Fruit fly (Drosophila melanogaster) whole organism, embryonic: ENCODE results near the gene Cyt-c-p.

Experiments
- Ada2b ChIP-seq: fragments of 200-800 bp; sonication (Bioruptor generic); IDR thresholded peaks from 2 replicates; pipeline ENCODE4 v1.3.6; 2022; ENCODE audit warnings: missing biosample characterization, missing genetic modification characterization
- Awh ChIP-seq: fragments of 200-800 bp; sonication (Bioruptor generic); IDR thresholded peaks from 2 replicates; pipeline ENCODE4, ENCODE4 v1.3.6; 2022; ENCODE audit warnings: missing biosample characterization, missing genetic modification characterization
- B-H2 ChIP-seq: fragments of 200-800 bp; sonication (Bioruptor generic); optimal IDR thresholded peaks from 2 replicates; lab custom pipeline; 2018; ENCODE audit warnings: missing biosample characterization, mild to moderate bottlenecking, missing genetic modification characterization
- CG10267 ChIP-seq: fragments of 200-800 bp; sonication (Bioruptor generic); optimal IDR thresholded peaks from 2 replicates; lab custom pipeline; 2018; ENCODE audit warnings: missing biosample characterization, mild to moderate bottlenecking, missing genetic modification characterization, moderate library complexity
- CG12659 ChIP-seq: fragments of 200-800 bp; sonication (Bioruptor generic); optimal IDR thresholded peaks from 3 replicates; lab custom pipeline; 2017; ENCODE audit warnings: mild to moderate bottlenecking, missing biosample characterization, missing genetic modification reagents, missing genetic modification characterization
- CG15696 ChIP-seq: fragments of 200-800 bp; sonication (Bioruptor generic); optimal IDR thresholded peaks from 2 replicates; lab custom pipeline; 2019; ENCODE audit warnings: missing biosample characterization, mild to moderate bottlenecking, missing genetic modification characterization, moderate library complexity
- CG1647 ChIP-seq: fragments of 200-800 bp; sonication (Bioruptor generic); optimal IDR thresholded peaks from 3 replicates; lab custom pipeline; 2016; ENCODE audit warnings: missing biosample characterization, missing genetic modification characterization
- CG16815 ChIP-seq: fragments of 200-800 bp; sonication (Bioruptor generic); optimal IDR thresholded peaks from 3 replicates; lab custom pipeline; 2017; ENCODE audit warnings: missing biosample characterization, mild to moderate bottlenecking, missing genetic modification characterization
- CG17361 ChIP-seq: fragments of 200-800 bp; sonication (Bioruptor generic); IDR thresholded peaks from 3 replicates; pipeline ENCODE4 v1.3.6; 2022; ENCODE audit warnings: missing biosample characterization, missing genetic modification characterization
- CG18599 ChIP-seq: fragments of 200-800 bp; sonication (Bioruptor generic); optimal IDR thresholded peaks from 3 replicates; lab custom pipeline; 2017; ENCODE audit warnings: missing biosample characterization, missing genetic modification characterization, mild to moderate bottlenecking, moderate library complexity, missing genetic modification reagents
- CG2712 ChIP-seq: fragments of 200-800 bp; optimal IDR thresholded peaks from 3 replicates; lab custom pipeline; 2019; ENCODE audit warnings: missing biosample characterization, mild to moderate bottlenecking, missing genetic modification characterization, moderate library complexity
- CG30431 ChIP-seq: fragments of 200-800 bp; sonication (Bioruptor generic); optimal IDR thresholded peaks from 2 replicates; lab custom pipeline; 2017; ENCODE audit warnings: missing biosample characterization, missing genetic modification characterization
- CG34376 ChIP-seq: fragments of 200-800 bp; sonication (Bioruptor generic); optimal IDR thresholded peaks from 2 replicates; lab custom pipeline; 2018; ENCODE audit warnings: missing biosample characterization, mild to moderate bottlenecking, missing genetic modification characterization
- CG34422 ChIP-seq: fragments of 200-800 bp; sonication (Bioruptor generic); IDR thresholded peaks from 3 replicates; pipeline ENCODE4 v1.3.6; 2022; ENCODE audit warnings: missing biosample characterization, missing genetic modification characterization
- CG4854 ChIP-seq: fragments of 200-800 bp; sonication (Bioruptor generic); optimal IDR thresholded peaks from 2 replicates; lab custom pipeline; 2016; ENCODE audit warnings: missing biosample characterization, missing genetic modification characterization, inconsistent platforms
- CG6791 ChIP-seq: fragments of 200-800 bp; sonication (Bioruptor generic); IDR thresholded peaks from 3 replicates; pipeline ENCODE4 v1.3.6; 2022; ENCODE audit warnings: missing biosample characterization, missing genetic modification characterization; ENCODE audit not compliant: partially characterized antibody
- CG7786 ChIP-seq: fragments of 200-800 bp; sonication (Bioruptor generic); optimal IDR thresholded peaks from 2 replicates; lab custom pipeline; 2016; ENCODE audit warnings: missing biosample characterization, missing genetic modification characterization
- CG7928 ChIP-seq: fragments of 200-800 bp; sonication (Bioruptor generic); optimal IDR thresholded peaks from 2 replicates; lab custom pipeline; 2017; ENCODE audit warnings: missing biosample characterization, mild to moderate bottlenecking, missing genetic modification characterization
- D ChIP-seq, 2 experiments: fragments of 200-800 bp in 1 of 2; fragments of >200 bp in 1 of 2; sonication (Bioruptor generic) in 1 of 2; optimal IDR thresholded peaks; 2 replicates in 1 of 2; 3 replicates in 1 of 2; lab custom pipeline; 2017; ENCODE audit warnings: mild to moderate bottlenecking in 1 of 2, missing biosample characterization in 1 of 2, missing genetic modification characterization in 1 of 2, missing genetic modification reagents in 1 of 2
- Dip2 ChIP-seq: fragments of 200-800 bp; sonication (Bioruptor generic); IDR thresholded peaks from 2 replicates; pipeline ENCODE4 v1.3.6; 2022; ENCODE audit warnings: missing biosample characterization, missing genetic modification characterization
- HLH3B ChIP-seq: fragments of 200-800 bp; sonication (Bioruptor generic); IDR thresholded peaks from 2 replicates; pipeline ENCODE4 v1.3.6; 2022; ENCODE audit warnings: missing biosample characterization, missing genetic modification characterization
- Hand ChIP-seq: fragments of 200-800 bp; sonication (Bioruptor generic); optimal IDR thresholded peaks from 2 replicates; lab custom pipeline; 2017; ENCODE audit warnings: mild to moderate bottlenecking, missing biosample characterization, missing genetic modification reagents, missing genetic modification characterization
- Hr3 ChIP-seq: fragments of 200-800 bp; sonication (Bioruptor generic); optimal IDR thresholded peaks from 3 replicates; lab custom pipeline; 2016; ENCODE audit warnings: missing biosample characterization, missing genetic modification characterization
- NFAT ChIP-seq: fragments of 200-800 bp; sonication (Bioruptor generic); IDR thresholded peaks from 2 replicates; pipeline ENCODE4 v1.3.6; 2022; ENCODE audit warnings: missing biosample characterization, missing genetic modification characterization
- Usf ChIP-seq: fragments of 200-800 bp; sonication (Bioruptor generic); optimal IDR thresholded peaks from 2 replicates; lab custom pipeline; 2017; ENCODE audit warnings: missing genotype, missing biosample characterization, missing genetic modification characterization
- ac ChIP-seq: fragments of 200-800 bp; sonication (Bioruptor generic); optimal IDR thresholded peaks from 3 replicates; lab custom pipeline; 2017; ENCODE audit warnings: missing biosample characterization, mild to moderate bottlenecking, missing genetic modification characterization
- bab2 ChIP-seq: fragments of 200-800 bp; sonication (Bioruptor generic); optimal IDR thresholded peaks from 2 replicates; lab custom pipeline; 2016; ENCODE audit warnings: missing biosample characterization, missing genetic modification characterization
- cad ChIP-seq: fragments of >200 bp; optimal IDR thresholded peaks from 2 replicates; lab custom pipeline; 2017; ENCODE audit warnings: missing biosample characterization, missing genetic modification characterization
- caup ChIP-seq: fragments of 200-800 bp; sonication (Bioruptor generic); optimal IDR thresholded peaks from 3 replicates; lab custom pipeline; 2017; ENCODE audit warnings: missing biosample characterization, mild to moderate bottlenecking, missing genetic modification characterization, moderate library complexity; ENCODE audit not compliant: severe bottlenecking
- crp ChIP-seq, 2 experiments: fragments of 200-800 bp; sonication (Bioruptor generic); optimal IDR thresholded peaks; 2 replicates in 1 of 2; 3 replicates in 1 of 2; lab custom pipeline; 2017; ENCODE audit warnings: missing biosample characterization in 2 of 2, missing genetic modification characterization in 2 of 2, mild to moderate bottlenecking in 1 of 2, moderate library complexity in 1 of 2
- eyg ChIP-seq: fragments of 200-800 bp; sonication (Bioruptor generic); optimal IDR thresholded peaks from 3 replicates; lab custom pipeline; 2016; ENCODE audit warnings: missing biosample characterization, missing genetic modification characterization
- fd96Cb ChIP-seq: fragments of 200-800 bp; sonication (Bioruptor generic); optimal IDR thresholded peaks from 2 replicates; lab custom pipeline; 2018; ENCODE audit warnings: missing biosample characterization, mild to moderate bottlenecking, missing genetic modification characterization, moderate library complexity
- ftz-f1 ChIP-seq: fragments of 200-800 bp; sonication (Bioruptor generic); optimal IDR thresholded peaks from 2 replicates; lab custom pipeline; 2016; ENCODE audit warnings: missing biosample characterization, missing genetic modification characterization
- gcm ChIP-seq: fragments of 200-800 bp; sonication (Bioruptor generic); optimal IDR thresholded peaks from 2 replicates; lab custom pipeline; 2019; ENCODE audit warnings: missing biosample characterization, mild to moderate bottlenecking, missing genetic modification characterization, moderate library complexity
- gro ChIP-seq: fragments of 200-800 bp; sonication (Bioruptor generic); optimal IDR thresholded peaks from 2 replicates; lab custom pipeline; 2016; ENCODE audit warnings: missing biosample characterization, missing genetic modification characterization
- hbn ChIP-seq: fragments of 200-800 bp; sonication (Bioruptor generic); IDR thresholded peaks from 2 replicates; pipeline ENCODE4 v1.3.6; 2022; ENCODE audit warnings: missing biosample characterization, missing genetic modification characterization; ENCODE audit not compliant: partially characterized antibody
- inv ChIP-seq: fragments of 200-800 bp; sonication (Bioruptor generic); IDR thresholded peaks from 2 replicates; pipeline ENCODE4 v1.3.6; 2022; ENCODE audit warnings: missing biosample characterization, missing genetic modification characterization; ENCODE audit not compliant: partially characterized antibody
- jing ChIP-seq: fragments of 200-800 bp; sonication (Bioruptor generic); optimal IDR thresholded peaks from 2 replicates; lab custom pipeline; 2018; ENCODE audit warnings: missing biosample characterization, mild to moderate bottlenecking, missing genetic modification characterization
- lmd ChIP-seq: fragments of 200-800 bp; sonication (Bioruptor generic); IDR thresholded peaks from 2 replicates; pipeline ENCODE4 v1.3.6; 2022; ENCODE audit warnings: missing biosample characterization, missing genetic modification characterization
- nerfin-1 ChIP-seq: fragments of 200-800 bp; sonication (Bioruptor generic); optimal IDR thresholded peaks from 3 replicates; lab custom pipeline; 2019; ENCODE audit warnings: missing biosample characterization, mild to moderate bottlenecking, missing genetic modification characterization, moderate library complexity
- peb ChIP-seq: fragments of 200-800 bp; sonication (Bioruptor generic); IDR thresholded peaks from 2 replicates; pipeline ENCODE4 v1.3.6; 2022; ENCODE audit warnings: missing biosample characterization, missing genetic modification characterization
- pros ChIP-seq: fragments of 200-800 bp; sonication (Bioruptor generic); optimal IDR thresholded peaks from 3 replicates; lab custom pipeline; 2019; ENCODE audit warnings: missing biosample characterization, mild to moderate bottlenecking, missing genetic modification characterization, moderate library complexity
- ranshi ChIP-seq: fragments of 200-800 bp; sonication (Bioruptor generic); IDR thresholded peaks from 2 replicates; pipeline ENCODE4 v1.3.6; 2022; ENCODE audit warnings: missing biosample characterization, missing genetic modification characterization
- ro ChIP-seq: fragments of 200-800 bp; sonication (Bioruptor generic); IDR thresholded peaks from 2 replicates; pipeline ENCODE4 v1.3.6; 2022; ENCODE audit warnings: missing biosample characterization, missing genetic modification characterization
- scrt ChIP-seq: fragments of 200-800 bp; sonication (Bioruptor generic); optimal IDR thresholded peaks from 2 replicates; lab custom pipeline; 2018; ENCODE audit warnings: missing biosample characterization, mild to moderate bottlenecking, missing genetic modification characterization, moderate library complexity
- shn ChIP-seq: fragments of 200-800 bp; sonication (Bioruptor generic); optimal IDR thresholded peaks from 3 replicates; lab custom pipeline; 2016; ENCODE audit warnings: missing biosample characterization, missing genetic modification characterization
- twi ChIP-seq: fragments of 200-800 bp; optimal IDR thresholded peaks from 2 replicates; lab custom pipeline; 2019; ENCODE audit warnings: missing biosample characterization, mild to moderate bottlenecking, missing genetic modification characterization, moderate library complexity
- tx ChIP-seq: fragments of 200-800 bp; sonication (Bioruptor generic); optimal IDR thresholded peaks from 2 replicates; lab custom pipeline; 2016; ENCODE audit warnings: missing biosample characterization, missing genetic modification characterization
- yki ChIP-seq: fragments of >200 bp; optimal IDR thresholded peaks from 3 replicates; lab custom pipeline; 2018
- z ChIP-seq: fragments of 200-800 bp; sonication (Bioruptor generic); IDR thresholded peaks from 3 replicates; pipeline ENCODE4 v1.3.6; 2022; ENCODE audit warnings: missing biosample characterization, missing genetic modification characterization

The Cyt-c-p gene

dm6 chr2L:16684908-16685611, 34.7 kb upstream of the Cyt-c-p start (continued):
- TF ChIP-seq CG2712 (tag; lab: Kevin White, UChicago): peak; percentile 67
- no peak for TF ChIP-seq Awh
- peak; percentile 58 for TF ChIP-seq Hr3
- peak; percentile 52 for TF ChIP-seq lmd (GFP tag; lab: Robert Waterston, UW)
- peak; percentile 59 for TF ChIP-seq CG12659 (GFP tag; lab: Kevin White, UChicago)
- TF ChIP-seq jing (GFP tag; lab: Kevin White, UChicago): no peak
- no peak for TF ChIP-seq pros (GFP tag; lab: Kevin White, UChicago)
- TF ChIP-seq CG7786: no peak
- TF ChIP-seq CG30431 (GFP tag; lab: Kevin White, UChicago): no peak
- 0 out of 2 replicates have a peak, but pooled peaks have one; percentile 18 for TF ChIP-seq hbn (GFP tag; lab: Robert Waterston, UW)
- TF ChIP-seq nerfin-1 (tag; lab: Kevin White, UChicago): no peak
- no peak for TF ChIP-seq CG34422 (GFP tag; lab: Robert Waterston, UW)
- no peak for TF ChIP-seq peb (GFP tag; lab: Robert Waterston, UW)
- no peak for TF ChIP-seq Usf (GFP tag; lab: Kevin White, UChicago)
- TF ChIP-seq CG6791 (GFP tag; lab: Robert Waterston, UW): no peak
- TF ChIP-seq eyg (GFP tag; lab: Kevin White, UChicago): no peak
- TF ChIP-seq Hand (GFP tag; lab: Kevin White, UChicago): peak; percentile 72
- TF ChIP-seq CG10267: peak; percentile 64
- no peak for TF ChIP-seq CG1647
- TF ChIP-seq scrt (GFP tag; lab: Kevin White, UChicago): peak; percentile 15
- TF ChIP-seq CG16815: no peak
- TF ChIP-seq Ada2b (GFP tag; lab: Robert Waterston, UW): peak; percentile 44
- no peak for TF ChIP-seq ranshi
- no peak for TF ChIP-seq CG15696 (tag; lab: Kevin White, UChicago)
- TF ChIP-seq Dip2 (GFP tag; lab: Robert Waterston, UW): no peak
- TF ChIP-seq inv (GFP tag; lab: Robert Waterston, UW): no peak
- TF ChIP-seq twi (tag; lab: Kevin White, UChicago): peak; percentile 15
- TF ChIP-seq HLH3B (GFP tag; lab: Robert Waterston, UW): no peak
- TF ChIP-seq ro (GFP tag; lab: Robert Waterston, UW): no peak
- TF ChIP-seq caup (GFP tag; lab: Kevin White, UChicago): peak; percentile 44
- no peak for TF ChIP-seq bab2 (GFP tag; lab: Kevin White, UChicago)
- no peak for TF ChIP-seq D (optimal IDR thresholded peaks at IDR 0.05; lab: Kevin White, UChicago)
- peak; percentile 31 for TF ChIP-seq D (GFP tag; optimal IDR thresholded peaks at IDR 0.05; lab: Kevin White, UChicago)
- TF ChIP-seq gcm (GFP tag; lab: Kevin White, UChicago): peak; percentile 55
- TF ChIP-seq shn (GFP tag; lab: Kevin White, UChicago): no peak
- TF ChIP-seq CG18599: peak; percentile 75
- no peak for TF ChIP-seq cad (GFP tag; lab: Kevin White, UChicago)
- no peak for TF ChIP-seq CG4854
- TF ChIP-seq fd96Cb (tag; lab: Kevin White, UChicago): peak; percentile 65
- TF ChIP-seq CG7928 (GFP tag; lab: Kevin White, UChicago): no peak
- TF ChIP-seq CG17361 (GFP tag; lab: Robert Waterston, UW): peak; percentile 77
- TF ChIP-seq CG34376 (GFP tag; lab: Kevin White, UChicago): peak; percentile 41
- TF ChIP-seq gro (GFP tag; lab: Kevin White, UChicago): no peak
- TF ChIP-seq tx (GFP tag; lab: Kevin White, UChicago): no peak
- no peak for TF ChIP-seq ftz-f1 (GFP tag; lab: Kevin White, UChicago)
- TF ChIP-seq z (GFP tag; lab: Robert Waterston, UW): no peak
- no peak for TF ChIP-seq crp (GFP tag; optimal IDR thresholded peaks at IDR 0.05; lab: Kevin White, UChicago)
- TF ChIP-seq B-H2 (GFP tag; lab: Kevin White, UChicago): peak; percentile 31
- no peak for TF ChIP-seq ac (GFP tag; lab: Kevin White, UChicago)
- TF ChIP-seq yki (lab: Kevin White, UChicago): peak; percentile 16
- TF ChIP-seq NFAT: no peak
